Worm (Caenorhabditis elegans): ENCODE measurements around the gene idi-1.

Gene idi-1

DNA sequence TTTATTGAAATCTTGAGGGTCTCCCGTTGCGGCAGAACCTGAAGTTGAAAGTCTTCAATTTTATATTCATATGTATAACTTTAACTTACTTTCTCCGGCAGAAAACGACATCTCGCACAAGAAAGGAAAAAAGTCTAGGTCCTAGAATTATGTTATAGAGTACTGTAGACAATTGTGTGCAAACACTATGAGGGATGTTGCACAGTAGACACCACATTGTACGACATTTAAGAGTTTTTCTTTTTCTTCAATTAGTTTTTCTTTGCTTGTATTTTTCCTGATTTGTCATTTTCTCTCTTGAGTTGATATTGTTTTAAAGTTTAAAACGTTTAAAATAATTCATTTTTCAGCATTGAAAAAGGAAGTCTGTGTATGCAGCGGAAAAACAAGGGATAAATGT is 6.2 kb upstream of the idi-1 start, which contains the start of the genes K06H7.7 and grp-1:
TSS of gene K06H7.7 (minus strand) at position 121 of the 400 bp plus-strand sequence.
TSS of gene grp-1 (plus strand) at position 351 of the 400 bp plus-strand sequence.
- no peak for TF ChIP-seq unc-62 (GFP tag; optimal IDR thresholded peaks at IDR 0.05)

DNA sequence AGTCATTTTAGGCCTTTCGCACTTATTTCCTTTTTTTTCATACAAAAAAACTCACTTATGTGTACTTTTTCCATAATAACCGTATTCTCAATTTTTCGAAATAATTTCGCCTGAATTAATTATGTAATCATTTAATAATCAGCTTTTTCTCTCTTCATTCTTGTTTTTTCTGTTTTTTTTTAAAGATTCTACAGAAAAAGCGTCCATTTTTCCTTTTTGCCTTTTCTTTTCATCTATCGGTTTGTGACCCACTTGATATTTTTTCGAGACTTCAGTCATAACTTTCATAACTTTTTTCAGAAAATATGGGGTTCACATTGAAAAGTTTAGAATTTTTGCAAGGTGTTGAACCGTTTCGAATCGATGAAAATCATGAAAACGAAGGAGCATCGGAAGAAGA is 3.3 kb upstream of the idi-1 start, which contains the start of gene vms-1:
TSS of gene vms-1 (plus strand) at position 301 of the 400 bp plus-strand sequence.
- no peak for TF ChIP-seq unc-62 (GFP tag; optimal IDR thresholded peaks at IDR 0.05)

DNA sequence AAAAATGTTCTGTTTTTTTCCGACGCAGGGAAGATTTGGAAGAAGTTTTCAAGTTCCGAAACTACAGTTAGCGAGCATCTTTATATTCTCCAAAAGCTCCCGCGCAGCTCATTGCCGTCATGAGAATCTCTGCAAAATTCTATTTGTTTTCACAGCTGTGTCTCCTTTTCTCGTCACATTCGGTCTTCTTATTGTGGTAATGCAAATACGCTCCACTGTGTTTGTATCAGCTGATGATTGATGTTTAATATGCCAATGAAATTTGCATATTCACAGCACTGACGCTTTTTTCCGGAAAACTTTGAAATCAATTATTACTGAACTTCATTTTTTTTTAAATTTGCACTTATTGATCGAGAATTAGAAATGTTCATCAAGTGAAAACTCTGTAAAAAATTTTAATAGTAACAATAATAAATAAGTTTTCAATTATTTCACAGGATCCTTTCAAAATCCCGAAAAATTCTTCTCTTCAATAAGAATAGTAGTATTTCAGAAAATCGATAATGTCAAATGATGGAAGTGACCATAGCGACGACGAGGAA is 1.6 kb downstream of the idi-1 start, which contains the start of gene K06H7.2:
TSS of gene K06H7.2 (plus strand) at position 495 of the 545 bp plus-strand sequence.
- TF ChIP-seq unc-62 (GFP tag; optimal IDR thresholded peaks at IDR 0.05) = no peak

ce11 chrIII:8098116-8098515 is 6.6 kb downstream of the idi-1 start, which contains the start of gene K06H7.8:
TSS of gene K06H7.8 (minus strand) at chrIII:8098216.
- TF ChIP-seq unc-62 (GFP tag; optimal IDR thresholded peaks at IDR 0.05) = no peak

- no peak for TF ChIP-seq unc-62 (GFP tag; optimal IDR thresholded peaks at IDR 0.05)
Observed at ce11 chrIII:8099022-8099421, 7.5 kb downstream of the idi-1 start, which contains the start of gene K06H7.1. TSS of gene K06H7.1 (plus strand) at chrIII:8099322.

DNA sequence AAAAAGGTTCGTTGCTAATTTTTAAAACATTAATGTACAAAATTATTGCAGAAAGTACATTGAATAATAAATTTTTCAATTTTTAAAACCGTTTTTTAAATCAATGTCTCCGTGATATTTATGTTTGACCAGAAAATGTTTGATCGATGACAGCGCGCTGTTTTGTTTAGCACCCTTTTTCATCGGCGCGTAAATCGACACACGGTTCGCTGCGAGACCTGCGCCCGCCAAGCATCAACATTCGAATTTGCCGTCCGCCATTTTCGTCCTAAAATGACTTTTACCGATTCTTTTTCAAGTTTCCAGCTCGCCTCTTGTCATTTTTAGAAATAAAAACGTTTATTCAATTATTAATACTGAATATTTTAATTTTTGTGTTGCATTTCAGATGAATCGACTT is 9.5 kb downstream of the idi-1 start, which contains the start of gene plk-1:
TSS of gene plk-1 (plus strand) at position 389 of the 400 bp plus-strand sequence.
- TF ChIP-seq unc-62 (GFP tag; optimal IDR thresholded peaks at IDR 0.05) = no peak

- no peak for TF ChIP-seq unc-62 (GFP tag; optimal IDR thresholded peaks at IDR 0.05)
Observed at ce11 chrIII:8105771-8106170, 14.3 kb downstream of the idi-1 start.

DNA sequence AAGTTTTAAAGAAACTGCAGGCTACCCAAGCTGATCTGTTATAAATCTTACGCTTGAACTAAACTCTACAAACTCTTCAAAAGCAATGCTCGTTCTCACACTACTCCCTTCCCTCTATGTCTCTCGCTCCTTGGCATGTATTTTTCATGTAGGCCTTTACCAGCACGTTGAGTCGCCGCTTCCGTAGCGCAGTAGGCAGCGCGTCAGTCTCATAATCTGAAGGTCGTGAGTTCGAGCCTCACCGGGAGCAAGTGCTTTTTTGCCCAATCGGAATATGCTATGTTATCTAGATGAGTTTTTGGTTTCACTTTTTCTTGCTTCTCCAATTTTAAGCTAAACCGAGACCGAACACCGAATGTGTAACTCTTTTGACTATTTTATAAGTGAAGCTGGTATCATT is 15.0 kb downstream of the idi-1 start:
- TF ChIP-seq unc-62 (GFP tag; optimal IDR thresholded peaks at IDR 0.05) = no peak

ce11 chrIII:8108490-8108889 is 17.0 kb downstream of the idi-1 start, which contains the start of gene C14B9.3:
TSS of gene C14B9.3 (plus strand) at chrIII:8108790.
- no peak for TF ChIP-seq unc-62 (GFP tag; optimal IDR thresholded peaks at IDR 0.05)

- no peak for TF ChIP-seq unc-62 (GFP tag; optimal IDR thresholded peaks at IDR 0.05)
Observed at ce11 chrIII:8109459-8110057, 18.1 kb downstream of the idi-1 start.

- no peak for TF ChIP-seq unc-62 (GFP tag; optimal IDR thresholded peaks at IDR 0.05)
Observed at ce11 chrIII:8111347-8111746, 19.8 kb downstream of the idi-1 start.

ce11 chrIII:8115877-8116276 is 24.4 kb downstream of the idi-1 start:
- TF ChIP-seq unc-62 (GFP tag; optimal IDR thresholded peaks at IDR 0.05) = no peak

DNA sequence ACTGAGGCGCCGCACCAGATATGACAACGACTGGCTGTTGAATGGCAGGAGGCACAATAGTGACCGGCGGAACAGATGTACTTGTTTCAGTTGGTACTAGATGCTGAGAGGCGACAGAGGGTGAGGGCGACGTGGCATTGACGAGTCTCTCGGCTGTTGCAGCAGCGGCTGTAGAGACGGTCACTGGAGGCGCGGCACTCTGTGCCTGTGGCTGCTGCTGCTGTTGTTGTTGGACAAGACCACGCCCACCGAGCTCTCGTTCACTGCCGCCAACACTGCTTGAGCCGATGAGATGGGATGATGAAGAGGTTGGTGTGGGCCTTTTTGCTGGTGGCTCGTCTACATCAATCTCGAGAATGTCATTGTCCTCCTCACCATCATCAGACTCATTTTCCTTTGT is 25.6 kb downstream of the idi-1 start:
- TF ChIP-seq unc-62 (GFP tag; optimal IDR thresholded peaks at IDR 0.05) = no peak

- TF ChIP-seq unc-62 (GFP tag; optimal IDR thresholded peaks at IDR 0.05) = no peak
Observed at ce11 chrIII:8121132-8121531, 29.6 kb downstream of the idi-1 start, which contains the start of gene gei-8. TSS of gene gei-8 (minus strand) at chrIII:8121232.

DNA sequence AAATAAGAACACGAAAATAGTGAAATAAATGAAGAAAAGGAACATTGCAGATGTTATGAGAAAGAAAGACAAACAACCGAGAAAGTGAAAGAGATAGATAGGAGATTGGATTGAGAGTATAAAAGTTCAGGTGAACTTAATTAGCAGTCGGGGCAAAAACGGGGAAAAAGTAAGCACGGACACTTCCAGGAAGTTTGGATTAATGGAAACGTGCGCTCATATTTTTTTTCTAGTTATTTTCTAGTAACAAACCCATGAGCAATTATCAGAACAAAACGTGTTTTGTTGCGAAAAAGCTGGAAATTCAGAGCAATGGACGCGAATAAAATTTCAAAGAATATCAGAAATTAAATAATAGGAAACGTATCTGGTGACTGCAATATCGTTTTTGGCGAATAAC is 30.4 kb downstream of the idi-1 start:
- no peak for TF ChIP-seq unc-62 (GFP tag; optimal IDR thresholded peaks at IDR 0.05)

DNA sequence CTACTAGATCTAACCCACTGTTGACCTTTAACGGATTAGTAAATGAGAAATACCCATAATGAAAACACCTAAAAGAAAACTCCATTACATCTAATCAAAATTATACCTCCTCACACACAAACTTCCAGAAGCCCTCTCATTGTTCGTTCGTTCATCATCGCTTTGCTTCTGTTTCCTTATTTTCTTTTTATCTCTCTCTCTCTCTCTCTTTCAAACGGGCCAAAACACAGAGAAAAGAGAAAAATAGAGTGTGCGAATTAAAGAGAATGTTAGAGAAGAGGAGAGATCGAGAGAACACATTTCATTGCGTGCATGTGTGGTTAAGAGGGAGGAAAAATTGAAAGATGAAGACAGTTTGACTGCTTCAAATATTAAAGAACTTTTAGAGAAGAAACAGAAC is 32.8 kb downstream of the idi-1 start:
- TF ChIP-seq unc-62 (GFP tag; optimal IDR thresholded peaks at IDR 0.05) = no peak

ce11 chrIII:8125234-8125633 is 33.7 kb downstream of the idi-1 start:
- TF ChIP-seq unc-62 (GFP tag; optimal IDR thresholded peaks at IDR 0.05) = no peak

All from whole organism, dauer.